Worm (Caenorhabditis elegans) whole organism, midembryonic: ENCODE data around the gene fpn-1.2.

ENCODE experiments used
- T22C8.4 ChIP-seq: fragments of 200-800 bp; sonication (Bioruptor generic); IDR thresholded peaks from 2 replicates; pipeline ENCODE4 v1.3.6; 2022; ENCODE audit warnings: missing genetic modification characterization, missing compliant biosample characterization
- cog-1 ChIP-seq: sonication (generic microtip); optimal IDR thresholded peaks from 2 replicates; lab custom pipeline; 2016; ENCODE audit warnings: missing genetic modification characterization, missing compliant biosample characterization
- flt-1 ChIP-seq: fragments of 200-800 bp; sonication (Bioruptor generic); IDR thresholded peaks from 2 replicates; pipeline ENCODE4 v1.3.6; 2022; ENCODE audit warnings: missing genetic modification characterization, missing compliant biosample characterization
- klf-2 ChIP-seq: fragments of 200-800 bp; sonication (Bioruptor generic); conservative IDR thresholded peaks from 2 replicates; pipeline ENCODE4 v1.3.6; 2022; ENCODE audit warnings: missing genetic modification reagents, missing genetic modification characterization, missing compliant biosample characterization
- med-1 ChIP-seq: sonication (generic microtip); optimal IDR thresholded peaks from 2 replicates; lab custom pipeline; 2017; ENCODE audit warnings: missing genetic modification characterization, mild to moderate bottlenecking, missing compliant biosample characterization, antibody characterized with exemption, missing genetic modification reagents; ENCODE audit not compliant: insufficient read depth
- ref-1 ChIP-seq: fragments of 200-800 bp; sonication (Bioruptor generic); conservative IDR thresholded peaks from 2 replicates; pipeline ENCODE4 v1.3.6; 2022; ENCODE audit warnings: missing genetic modification reagents, missing genetic modification characterization, missing compliant biosample characterization
- tab-1 ChIP-seq: fragments of 200-800 bp; sonication (Bioruptor generic); IDR thresholded peaks from 2 replicates; pipeline ENCODE4 v1.3.6; 2022; ENCODE audit warnings: missing genetic modification characterization, missing compliant biosample characterization
- ztf-23 ChIP-seq: fragments of 200-800 bp; sonication (Bioruptor generic); IDR thresholded peaks from 2 replicates; pipeline ENCODE4 v1.3.6; 2022; ENCODE audit warnings: missing genetic modification reagents, missing genetic modification characterization, missing compliant biosample characterization
- ztf-29 ChIP-seq: fragments of 200-800 bp; sonication (Bioruptor generic); IDR thresholded peaks from 2 replicates; pipeline ENCODE4 v1.3.6; 2022; ENCODE audit warnings: missing genetic modification reagents, missing genetic modification characterization, missing compliant biosample characterization

The fpn-1.2 gene

ce11 chrV:1454762-1455161 lies 9.7 kb downstream of the fpn-1.2 start, which contains the start of gene chil-14:
TSS of gene chil-14 (plus strand) at chrV:1455062.
- TF ChIP-seq cog-1, result no peak
- TF ChIP-seq tab-1 (GFP tag; lab: Robert Waterston, UW), result no peak
- TF ChIP-seq klf-2 (GFP tag; lab: Robert Waterston, UW), result no peak
- no peak for TF ChIP-seq ztf-29 (GFP tag; lab: Robert Waterston, UW)
- no peak for TF ChIP-seq ref-1 (GFP tag; lab: Robert Waterston, UW)
- TF ChIP-seq med-1 (GFP tag; lab: Kevin White, UChicago), result no peak
- TF ChIP-seq T22C8.4 (GFP tag; lab: Robert Waterston, UW), result no peak
- TF ChIP-seq flt-1 (GFP tag; lab: Robert Waterston, UW), result no peak
- TF ChIP-seq ztf-23 (GFP tag; lab: Robert Waterston, UW), result no peak

- TF ChIP-seq tab-1 (GFP tag; lab: Robert Waterston, UW), result no peak
- TF ChIP-seq klf-2 (GFP tag; lab: Robert Waterston, UW), result no peak
- no peak for TF ChIP-seq T22C8.4 (GFP tag; lab: Robert Waterston, UW)
- no peak for TF ChIP-seq cog-1
- no peak for TF ChIP-seq ref-1 (GFP tag; lab: Robert Waterston, UW)
- no peak for TF ChIP-seq ztf-29 (GFP tag; lab: Robert Waterston, UW)
- no peak for TF ChIP-seq flt-1 (GFP tag; lab: Robert Waterston, UW)
- TF ChIP-seq ztf-23 (GFP tag; lab: Robert Waterston, UW), result no peak
- no peak for TF ChIP-seq med-1 (GFP tag; lab: Kevin White, UChicago)
Measured at ce11 chrV:1451334-1451733, 13.2 kb downstream of the fpn-1.2 start, which contains the start of gene srj-23. TSS of gene srj-23 (plus strand) at chrV:1451634.

- TF ChIP-seq tab-1 (GFP tag; lab: Robert Waterston, UW) (no peak), klf-2 (GFP tag; lab: Robert Waterston, UW) (no peak), med-1 (GFP tag; lab: Kevin White, UChicago) (no peak), ztf-29 (GFP tag; lab: Robert Waterston, UW) (no peak), ref-1 (GFP tag; lab: Robert Waterston, UW) (no peak), flt-1 (GFP tag; lab: Robert Waterston, UW) (no peak), cog-1 (no peak), ztf-23 (GFP tag; lab: Robert Waterston, UW) (no peak), T22C8.4 (GFP tag; lab: Robert Waterston, UW) (no peak)
Measured at ce11 chrV:1450160-1450559, 14.3 kb downstream of the fpn-1.2 start, which contains the start of gene cnc-2. TSS of gene cnc-2 (minus strand) at chrV:1450183.

ce11 chrV:1447724-1448123 lies 16.8 kb downstream of the fpn-1.2 start, which contains the start of gene cnc-3:
TSS of gene cnc-3 (plus strand) at chrV:1448004.
- TF ChIP-seq klf-2 (GFP tag; lab: Robert Waterston, UW) (no peak), flt-1 (GFP tag; lab: Robert Waterston, UW) (no peak), cog-1 (no peak), ztf-29 (GFP tag; lab: Robert Waterston, UW) (no peak)

- TF ChIP-seq T22C8.4 (GFP tag; lab: Robert Waterston, UW) (no peak), klf-2 (GFP tag; lab: Robert Waterston, UW) (no peak), ztf-29 (GFP tag; lab: Robert Waterston, UW) (no peak), ztf-23 (GFP tag; lab: Robert Waterston, UW) (no peak), ref-1 (GFP tag; lab: Robert Waterston, UW) (no peak), med-1 (GFP tag; lab: Kevin White, UChicago) (no peak), cog-1 (no peak), tab-1 (GFP tag; lab: Robert Waterston, UW) (no peak), flt-1 (GFP tag; lab: Robert Waterston, UW) (no peak)
Measured at ce11 chrV:1447079-1447478, 17.4 kb downstream of the fpn-1.2 start, which contains the start of gene cnc-4. TSS of gene cnc-4 (plus strand) at chrV:1447195.

- TF ChIP-seq T22C8.4 (GFP tag; lab: Robert Waterston, UW) (no peak), ref-1 (GFP tag; lab: Robert Waterston, UW) (no peak), flt-1 (GFP tag; lab: Robert Waterston, UW) (no peak), klf-2 (GFP tag; lab: Robert Waterston, UW) (no peak), ztf-23 (GFP tag; lab: Robert Waterston, UW) (no peak), med-1 (GFP tag; lab: Kevin White, UChicago) (no peak), tab-1 (GFP tag; lab: Robert Waterston, UW) (no peak), cog-1 (no peak), ztf-29 (GFP tag; lab: Robert Waterston, UW) (no peak)
Measured at ce11 chrV:1445081-1445480, 19.4 kb downstream of the fpn-1.2 start, which contains the start of gene cnc-5. TSS of gene cnc-5 (plus strand) at chrV:1445381.

- no peak for TF ChIP-seq flt-1 (GFP tag; lab: Robert Waterston, UW)
- no peak for TF ChIP-seq ztf-29 (GFP tag; lab: Robert Waterston, UW)
- no peak for TF ChIP-seq ztf-23 (GFP tag; lab: Robert Waterston, UW)
- no peak for TF ChIP-seq med-1 (GFP tag; lab: Kevin White, UChicago)
Measured at ce11 chrV:1444180-1444579, 20.3 kb downstream of the fpn-1.2 start, which contains the start of gene cnc-1. TSS of gene cnc-1 (minus strand) at chrV:1444280.

ce11 chrV:1442042-1442441 lies 22.5 kb downstream of the fpn-1.2 start, which contains the start of gene cnc-11:
TSS of gene cnc-11 (plus strand) at chrV:1442342.
- TF ChIP-seq tab-1 (GFP tag; lab: Robert Waterston, UW) (no peak), med-1 (GFP tag; lab: Kevin White, UChicago) (no peak), flt-1 (GFP tag; lab: Robert Waterston, UW) (no peak), cog-1 (no peak), T22C8.4 (GFP tag; lab: Robert Waterston, UW) (no peak), klf-2 (GFP tag; lab: Robert Waterston, UW) (no peak), ref-1 (GFP tag; lab: Robert Waterston, UW) (no peak), ztf-29 (GFP tag; lab: Robert Waterston, UW) (no peak), ztf-23 (GFP tag; lab: Robert Waterston, UW) (no peak)

- TF ChIP-seq ztf-29 (GFP tag; lab: Robert Waterston, UW), result no peak
- TF ChIP-seq cog-1, result no peak
- TF ChIP-seq tab-1 (GFP tag; lab: Robert Waterston, UW), result no peak
Measured at ce11 chrV:1438832-1439231, 25.7 kb downstream of the fpn-1.2 start, which contains the start of gene R09B5.11. TSS of gene R09B5.11 (plus strand) at chrV:1439205.
